Worm (Caenorhabditis elegans): ENCODE results near the gene Y48E1B.3.

DNA sequence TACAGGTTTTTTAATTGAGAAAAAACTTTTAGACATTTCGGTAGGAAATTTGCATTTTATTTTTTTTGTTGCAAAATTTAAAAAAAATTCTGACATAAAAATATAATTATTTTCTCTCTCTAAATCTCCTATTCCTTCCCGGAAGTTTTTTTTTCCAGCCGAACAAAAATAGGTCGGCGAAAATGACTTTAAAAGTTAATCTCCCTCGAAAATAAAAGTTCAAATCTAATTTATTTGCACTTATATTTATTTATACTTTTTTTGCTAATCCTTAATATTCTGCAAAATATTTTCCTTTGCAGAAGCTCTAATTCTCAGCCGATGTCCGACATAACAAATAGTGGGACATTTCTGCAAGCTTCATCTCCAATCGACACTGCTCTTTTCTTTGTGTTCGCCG lies 66.2 kb downstream of the Y48E1B.3 start, which contains the start of gene F45H10.5:
- TF ChIP-seq nhr-28 (tag; optimal IDR thresholded peaks at IDR 0.05): no peak
- TF ChIP-seq unc-62 (GFP tag; optimal IDR thresholded peaks at IDR 0.05): no peak
- no peak for TF ChIP-seq blmp-1 (tag; optimal IDR thresholded peaks at IDR 0.05)
- TF ChIP-seq pha-4 (tag; optimal IDR thresholded peaks at IDR 0.05): no peak
- no peak for TF ChIP-seq ztf-11 (tag; optimal IDR thresholded peaks at IDR 0.05)
- no peak for TF ChIP-seq sem-2 (GFP tag; optimal IDR thresholded peaks at IDR 0.05)
- TF ChIP-seq lsy-2 (tag; optimal IDR thresholded peaks at IDR 0.05): no peak
- no peak for TF ChIP-seq nhr-12 (tag; optimal IDR thresholded peaks at IDR 0.05)
- no peak for TF ChIP-seq snpc-4 (tag; optimal IDR thresholded peaks at IDR 0.05)

All from whole organism, mixed stage, embryonic.